Worm (Caenorhabditis elegans) whole organism, L2 larva: ENCODE results near the gene acdh-10.
"Not testable (repeated sequence)": the region's sequence is repeated elsewhere in the genome, so short reads cannot be mapped to it uniquely, and the experiment has no call there.

Source experiments
- blmp-1 ChIP-seq: sonication (generic microtip); optimal IDR thresholded peaks from 2 replicates; lab custom pipeline; 2017; ENCODE audit warnings: missing genetic modification characterization, mild to moderate bottlenecking, missing compliant biosample characterization, antibody characterized with exemption, moderate library complexity; ENCODE audit not compliant: insufficient read depth
- elt-1 ChIP-seq: fragments of 150-350 bp; optimal IDR thresholded peaks from 2 replicates; lab custom pipeline; 2014; ENCODE audit warnings: missing biosample characterization, missing genetic modification characterization
- lin-13 ChIP-seq: fragments of 150-350 bp; optimal IDR thresholded peaks from 2 replicates; lab custom pipeline; 2014; ENCODE audit warnings: missing biosample characterization, missing genetic modification reagents, missing genetic modification characterization
- nhr-23 ChIP-seq: fragments of 150-350 bp; optimal IDR thresholded peaks from 2 replicates; lab custom pipeline; 2014; ENCODE audit warnings: missing biosample characterization, missing genetic modification reagents, missing genetic modification characterization
- nhr-25 ChIP-seq: fragments of 150-350 bp; sonication (generic microtip); optimal IDR thresholded peaks from 3 replicates; lab custom pipeline; 2014; ENCODE audit warnings: missing biosample characterization, missing genetic modification characterization
- sma-9 ChIP-seq, 2 experiments: fragments of 150-350 bp in 1 of 2; sonication (generic microtip) in 1 of 2; optimal IDR thresholded peaks; 2 replicates each; lab custom pipeline; 2014 to 2016; ENCODE audit warnings: missing genetic modification characterization in 2 of 2, mild to moderate bottlenecking in 1 of 2, missing biosample characterization in 1 of 2, missing compliant biosample characterization in 1 of 2, missing genetic modification reagents in 1 of 2, moderate library complexity in 1 of 2
- snpc-4 ChIP-seq: fragments of 150-350 bp; optimal IDR thresholded peaks from 2 replicates; lab custom pipeline; 2014; ENCODE audit warnings: missing biosample characterization, missing genetic modification characterization
- unc-62 ChIP-seq: fragments of 150-350 bp; optimal IDR thresholded peaks from 2 replicates; lab custom pipeline; 2014; ENCODE audit warnings: missing biosample characterization, missing genetic modification reagents, missing genetic modification characterization
- zag-1 ChIP-seq: fragments of 150-350 bp; optimal IDR thresholded peaks from 2 replicates; lab custom pipeline; 2014; ENCODE audit warnings: missing biosample characterization, missing genetic modification characterization
- ztf-1 ChIP-seq: fragments of 200-800 bp; sonication (Bioruptor generic); conservative IDR thresholded peaks from 2 replicates; pipeline ENCODE4 v1.3.6; 2022; ENCODE audit warnings: missing genetic modification characterization, missing compliant biosample characterization
- ztf-11 ChIP-seq: sonication (generic microtip); optimal IDR thresholded peaks from 2 replicates; lab custom pipeline; 2017; ENCODE audit warnings: missing biosample characterization, missing genetic modification characterization

DNA sequence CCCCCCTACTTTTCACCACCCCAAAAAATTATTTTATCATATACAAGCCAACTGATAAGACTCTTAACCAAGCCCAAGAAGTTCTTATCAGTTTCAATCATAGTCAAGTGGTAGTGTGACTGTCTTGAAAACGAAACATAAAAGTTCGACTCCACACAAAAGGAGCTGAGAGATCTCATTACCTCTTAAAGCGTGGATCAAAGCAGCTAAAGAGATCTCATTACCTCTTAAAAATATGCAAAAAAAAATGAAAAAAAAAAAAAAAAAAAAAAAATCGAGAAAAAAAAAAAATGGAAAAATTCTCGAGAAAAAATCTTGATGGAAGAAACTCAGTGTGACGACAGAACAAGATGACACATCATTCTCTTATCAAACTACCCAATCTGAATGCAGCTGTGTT, 41.0 kb upstream of the acdh-10 start:
- TF ChIP-seq nhr-25; lin-13; blmp-1 (tag; lab: Kevin White, UChicago); elt-1 (tag; lab: Kevin White, UChicago); ztf-11 (tag; lab: Kevin White, UChicago); unc-62; zag-1 (tag; lab: Kevin White, UChicago); nhr-23; sma-9 (tag; optimal IDR thresholded peaks at IDR 0.05; lab: Kevin White, UChicago); snpc-4; ztf-1 (GFP tag; lab: Robert Waterston, UW): not testable (repeated sequence)
- peak; percentile 10 for TF ChIP-seq sma-9 (GFP tag; optimal IDR thresholded peaks at IDR 0.05; lab: Kevin White, UChicago)
